Worm (Caenorhabditis elegans): ENCODE data around the gene dhs-19.

- no peak for TF ChIP-seq ama-1 (optimal IDR thresholded peaks at IDR 0.05)
- TF ChIP-seq tra-4 (tag; optimal IDR thresholded peaks at IDR 0.05): no peak
- no peak for TF ChIP-seq flt-1 (GFP tag; IDR thresholded peaks at IDR 0.05)
- no peak for TF ChIP-seq sea-1 (GFP tag; conservative IDR thresholded peaks at IDR 0.05)
- TF ChIP-seq ceh-13 (GFP tag; optimal IDR thresholded peaks at IDR 0.05): no peak
- no peak for TF ChIP-seq hmg-4 (GFP tag; optimal IDR thresholded peaks at IDR 0.05)
- 0 out of 2 replicates have a peak, but pooled peaks have one; percentile 26 for TF ChIP-seq scrt-1 (GFP tag; IDR thresholded peaks at IDR 0.05)
- no peak for TF ChIP-seq F13C5.2 (tag; optimal IDR thresholded peaks at IDR 0.05)
Observed at ce11 chrV:11528633-11529327, 38.5 kb upstream of the dhs-19 start.

All from whole organism, early embryonic.